Worm (Caenorhabditis elegans): ENCODE results near the gene ttr-43.

Gene ttr-43

ce11 chrV:12553286-12553725, 37.2 kb downstream of the ttr-43 start:
- no peak for TF ChIP-seq tbx-37 (GFP tag; conservative IDR thresholded peaks at IDR 0.05)
- TF ChIP-seq hmg-4 (GFP tag; optimal IDR thresholded peaks at IDR 0.05): no peak
- no peak for TF ChIP-seq B0310.2 (tag; optimal IDR thresholded peaks at IDR 0.05)
- no peak for TF ChIP-seq sea-1 (GFP tag; conservative IDR thresholded peaks at IDR 0.05)
- TF ChIP-seq F13C5.2 (tag; optimal IDR thresholded peaks at IDR 0.05): no peak
- no peak for TF ChIP-seq ceh-36 (tag; optimal IDR thresholded peaks at IDR 0.05)
- TF ChIP-seq hnd-1 (tag; optimal IDR thresholded peaks at IDR 0.05): no peak
- TF ChIP-seq hmbx-1 (tag; optimal IDR thresholded peaks at IDR 0.05): no peak
- no peak for TF ChIP-seq ceh-13 (GFP tag; optimal IDR thresholded peaks at IDR 0.05)

- TF ChIP-seq ceh-13 (GFP tag; optimal IDR thresholded peaks at IDR 0.05): no peak
- no peak for TF ChIP-seq hnd-1 (tag; optimal IDR thresholded peaks at IDR 0.05)
- no peak for TF ChIP-seq scrt-1 (GFP tag; IDR thresholded peaks at IDR 0.05)
- no peak for TF ChIP-seq tra-4 (tag; optimal IDR thresholded peaks at IDR 0.05)
- TF ChIP-seq pes-1 (GFP tag; IDR thresholded peaks at IDR 0.05): no peak
- TF ChIP-seq tbx-11 (GFP tag; IDR thresholded peaks at IDR 0.05): no peak
- TF ChIP-seq B0310.2 (tag; optimal IDR thresholded peaks at IDR 0.05): no peak
- no peak for TF ChIP-seq ama-1 (optimal IDR thresholded peaks at IDR 0.05)
- TF ChIP-seq flt-1 (GFP tag; IDR thresholded peaks at IDR 0.05): no peak
- no peak for TF ChIP-seq hmg-4 (GFP tag; optimal IDR thresholded peaks at IDR 0.05)
- TF ChIP-seq ets-7 (tag; optimal IDR thresholded peaks at IDR 0.05): no peak
- TF ChIP-seq hmbx-1 (tag; optimal IDR thresholded peaks at IDR 0.05): no peak
- TF ChIP-seq ceh-36 (tag; optimal IDR thresholded peaks at IDR 0.05): no peak
- TF ChIP-seq sea-1 (GFP tag; conservative IDR thresholded peaks at IDR 0.05): no peak
- no peak for TF ChIP-seq F13C5.2 (tag; optimal IDR thresholded peaks at IDR 0.05)
- TF ChIP-seq aly-1 (tag; optimal IDR thresholded peaks at IDR 0.05): no peak
- no peak for TF ChIP-seq tbx-37 (GFP tag; conservative IDR thresholded peaks at IDR 0.05)
These were observed 37.8 kb downstream of the ttr-43 start, which contains the start of gene F45D3.4 for ce11 chrV:12552671-12553212. F45D3.4 (minus strand) TSS chrV:12553191.

ce11 chrV:12551638-12552478, 38.6 kb downstream of the ttr-43 start:
- TF ChIP-seq ets-7 (tag; optimal IDR thresholded peaks at IDR 0.05) (no peak), ceh-36 (tag; optimal IDR thresholded peaks at IDR 0.05) (no peak)

ce11 chrV:12550755-12551154, 39.7 kb downstream of the ttr-43 start:
- no peak for TF ChIP-seq ceh-13 (GFP tag; optimal IDR thresholded peaks at IDR 0.05)

- TF ChIP-seq tbx-11 (GFP tag; IDR thresholded peaks at IDR 0.05): no peak
- no peak for TF ChIP-seq hnd-1 (tag; optimal IDR thresholded peaks at IDR 0.05)
These were observed 40.4 kb downstream of the ttr-43 start, which contains the start of gene F45D3.3 for ce11 chrV:12550036-12550626. F45D3.3 (minus strand) TSS chrV:12550385.

ce11 chrV:12549604-12550003, 40.9 kb downstream of the ttr-43 start:
- TF ChIP-seq sea-1 (GFP tag; conservative IDR thresholded peaks at IDR 0.05) (no peak), hmbx-1 (tag; optimal IDR thresholded peaks at IDR 0.05) (no peak), tra-4 (tag; optimal IDR thresholded peaks at IDR 0.05) (no peak), tbx-11 (GFP tag; IDR thresholded peaks at IDR 0.05) (no peak), hnd-1 (tag; optimal IDR thresholded peaks at IDR 0.05) (no peak), F13C5.2 (tag; optimal IDR thresholded peaks at IDR 0.05) (no peak), ceh-36 (tag; optimal IDR thresholded peaks at IDR 0.05) (no peak), ceh-13 (GFP tag; optimal IDR thresholded peaks at IDR 0.05) (no peak), scrt-1 (GFP tag; IDR thresholded peaks at IDR 0.05) (no peak)

ce11 chrV:12548830-12549229, 41.7 kb downstream of the ttr-43 start:
- TF ChIP-seq ama-1 (optimal IDR thresholded peaks at IDR 0.05) (no peak), scrt-1 (GFP tag; IDR thresholded peaks at IDR 0.05) (no peak), B0310.2 (tag; optimal IDR thresholded peaks at IDR 0.05) (no peak)

- TF ChIP-seq ceh-36 (tag; optimal IDR thresholded peaks at IDR 0.05) (no peak), F13C5.2 (tag; optimal IDR thresholded peaks at IDR 0.05) (no peak), scrt-1 (GFP tag; IDR thresholded peaks at IDR 0.05) (no peak), tbx-37 (GFP tag; conservative IDR thresholded peaks at IDR 0.05) (no peak), tra-4 (tag; optimal IDR thresholded peaks at IDR 0.05) (no peak), tbx-11 (GFP tag; IDR thresholded peaks at IDR 0.05) (no peak), flt-1 (GFP tag; IDR thresholded peaks at IDR 0.05) (no peak), B0310.2 (tag; optimal IDR thresholded peaks at IDR 0.05) (no peak), hmbx-1 (tag; optimal IDR thresholded peaks at IDR 0.05) (no peak)
These were observed 47.7 kb downstream of the ttr-43 start for ce11 chrV:12542683-12543319.

All from whole organism, early embryonic.